Fruit fly (Drosophila melanogaster) Kc167 (cell line): ENCODE measurements around the gene CG5188.

Experiments
- Myc ChIP-seq: fragments of >200 bp; optimal IDR thresholded peaks from 2 replicates; lab custom pipeline; 2017; ENCODE audit warnings: missing external identifiers
- Sin3A ChIP-seq: fragments of >200 bp; optimal IDR thresholded peaks from 2 replicates; lab custom pipeline; 2018; ENCODE audit warnings: missing external identifiers
- h ChIP-seq: fragments of >200 bp; optimal IDR thresholded peaks from 3 replicates; lab custom pipeline; 2018; ENCODE audit warnings: missing external identifiers
- insv ChIP-seq: fragments of >200 bp; optimal IDR thresholded peaks from 3 replicates; lab custom pipeline; 2018; ENCODE audit warnings: missing external identifiers
- psq ChIP-seq: fragments of >200 bp; optimal IDR thresholded peaks from 2 replicates; lab custom pipeline; 2017; ENCODE audit warnings: missing external identifiers
- ttk ChIP-seq: sonication (Bioruptor generic); optimal IDR thresholded peaks from 2 replicates; lab custom pipeline; 2017; ENCODE audit warnings: missing external identifiers

The CG5188 gene

dm6 chr2L:10435606-10436160 lies 7.1 kb downstream of the CG5188 start, which contains the start of the genes TBC1D16 and holn1:
TSS of gene TBC1D16 (minus strand) at chr2L:10435656.
TSS of gene holn1 (plus strand) at chr2L:10435995.
- TF ChIP-seq Myc (lab: Kevin White, UChicago) (no peak), psq (lab: Kevin White, UChicago) (no peak), ttk (no peak), Sin3A (lab: Kevin White, UChicago) (no peak), h (lab: Kevin White, UChicago) (no peak), insv (lab: Kevin White, UChicago) (no peak)

- TF ChIP-seq ttk: no peak
- no peak for TF ChIP-seq insv (lab: Kevin White, UChicago)
- TF ChIP-seq Sin3A (lab: Kevin White, UChicago): no peak
- no peak for TF ChIP-seq Myc (lab: Kevin White, UChicago)
- TF ChIP-seq h (lab: Kevin White, UChicago): no peak
- TF ChIP-seq psq (lab: Kevin White, UChicago): no peak
Observed at dm6 chr2L:10437317-10437716, 8.7 kb downstream of the CG5188 start, which contains the start of gene STUB1. TSS of gene STUB1 (plus strand) at chr2L:10437548.

- TF ChIP-seq Myc (lab: Kevin White, UChicago) (no peak), h (lab: Kevin White, UChicago) (no peak)
Observed at dm6 chr2L:10439174-10439573, 10.5 kb downstream of the CG5188 start, which contains the start of gene Nse4. TSS of gene Nse4 (plus strand) at chr2L:10439440.

dm6 chr2L:10442048-10442790 lies 13.6 kb downstream of the CG5188 start, which contains the start of gene loh:
TSS of gene loh (plus strand) at chr2L:10442534.
- TF ChIP-seq Myc (lab: Kevin White, UChicago): no peak
- no peak for TF ChIP-seq Sin3A (lab: Kevin White, UChicago)
- TF ChIP-seq h (lab: Kevin White, UChicago): no peak
- no peak for TF ChIP-seq psq (lab: Kevin White, UChicago)
- no peak for TF ChIP-seq insv (lab: Kevin White, UChicago)
- TF ChIP-seq ttk: no peak

dm6 chr2L:10452296-10452695 lies 23.7 kb downstream of the CG5188 start, which contains the start of gene ppk10:
TSS of gene ppk10 (minus strand) at chr2L:10452396.
- TF ChIP-seq Sin3A (lab: Kevin White, UChicago) (no peak), ttk (no peak), Myc (lab: Kevin White, UChicago) (no peak), psq (lab: Kevin White, UChicago) (no peak), h (lab: Kevin White, UChicago) (no peak), insv (lab: Kevin White, UChicago) (no peak)

- no peak for TF ChIP-seq ttk
Observed at dm6 chr2L:10455944-10456520, 27.4 kb downstream of the CG5188 start.

- TF ChIP-seq psq (lab: Kevin White, UChicago) (no peak), h (lab: Kevin White, UChicago) (no peak), Sin3A (lab: Kevin White, UChicago) (no peak), insv (lab: Kevin White, UChicago) (no peak), Myc (lab: Kevin White, UChicago) (no peak), ttk (no peak)
Observed at dm6 chr2L:10457191-10457899, 28.7 kb downstream of the CG5188 start, which contains the start of the genes LManI and LManII. TSS of gene LManI (minus strand) at chr2L:10457241. TSS of gene LManII (plus strand) at chr2L:10457658.

dm6 chr2L:10458979-10459378 lies 30.4 kb downstream of the CG5188 start:
- TF ChIP-seq h (lab: Kevin White, UChicago): no peak
- TF ChIP-seq Sin3A (lab: Kevin White, UChicago): no peak
- no peak for TF ChIP-seq ttk
- TF ChIP-seq insv (lab: Kevin White, UChicago): no peak
- TF ChIP-seq psq (lab: Kevin White, UChicago): no peak
- TF ChIP-seq Myc (lab: Kevin White, UChicago): no peak

dm6 chr2L:10466865-10467270 lies 38.2 kb downstream of the CG5188 start:
- TF ChIP-seq insv (lab: Kevin White, UChicago) (no peak), ttk (no peak), Sin3A (lab: Kevin White, UChicago) (no peak), Myc (lab: Kevin White, UChicago) (no peak), psq (lab: Kevin White, UChicago) (no peak), h (lab: Kevin White, UChicago) (no peak)

dm6 chr2L:10468388-10468787 lies 39.8 kb downstream of the CG5188 start:
- TF ChIP-seq Sin3A (lab: Kevin White, UChicago): no peak
- TF ChIP-seq insv (lab: Kevin White, UChicago): no peak
- TF ChIP-seq psq (lab: Kevin White, UChicago): no peak
- no peak for TF ChIP-seq Myc (lab: Kevin White, UChicago)
- TF ChIP-seq h (lab: Kevin White, UChicago): no peak
- TF ChIP-seq ttk: no peak

dm6 chr2L:10468978-10469377 lies 40.3 kb downstream of the CG5188 start:
- TF ChIP-seq ttk: no peak
- no peak for TF ChIP-seq psq (lab: Kevin White, UChicago)
